Fruit fly (Drosophila melanogaster) whole organism, pupa: ENCODE data around the gene CG9368.

Experiments
- CG12605 ChIP-seq: fragments of 200-800 bp; sonication (Bioruptor generic); IDR thresholded peaks from 2 replicates; pipeline ENCODE4 v1.3.6; 2022; ENCODE audit warnings: missing biosample characterization, missing genetic modification characterization
- CG13204 ChIP-seq: fragments of 200-800 bp; sonication (Bioruptor generic); optimal IDR thresholded peaks from 2 replicates; lab custom pipeline; 2018; ENCODE audit warnings: missing biosample characterization, mild to moderate bottlenecking, missing genetic modification characterization, moderate library complexity
- CG14655 ChIP-seq: fragments of 200-800 bp; sonication (Bioruptor generic); optimal IDR thresholded peaks from 3 replicates; lab custom pipeline; 2017; ENCODE audit warnings: mild to moderate bottlenecking, missing biosample characterization, missing genetic modification reagents, missing genetic modification characterization
- CG17806 ChIP-seq: fragments of 200-800 bp; sonication (Bioruptor generic); optimal IDR thresholded peaks from 2 replicates; lab custom pipeline; 2018; ENCODE audit warnings: missing biosample characterization, mild to moderate bottlenecking, missing genetic modification characterization, moderate library complexity
- CG32121 ChIP-seq: fragments of 200-800 bp; sonication (Bioruptor generic); IDR thresholded peaks from 2 replicates; pipeline ENCODE4 v1.3.6; 2022; ENCODE audit warnings: missing biosample characterization, missing genetic modification characterization
- CG34367 ChIP-seq: fragments of 200-800 bp; sonication (Bioruptor generic); optimal IDR thresholded peaks from 2 replicates; lab custom pipeline; 2018; ENCODE audit warnings: missing biosample characterization, mild to moderate bottlenecking, missing genetic modification characterization
- CG4496 ChIP-seq: fragments of 200-800 bp; sonication (Bioruptor generic); IDR thresholded peaks from 3 replicates; pipeline ENCODE4 v1.3.6; 2022; ENCODE audit warnings: missing biosample characterization, missing genetic modification characterization
- CG8159 ChIP-seq: fragments of 200-800 bp; sonication (Bioruptor generic); optimal IDR thresholded peaks from 3 replicates; lab custom pipeline; 2018; ENCODE audit warnings: missing biosample characterization, mild to moderate bottlenecking, missing genetic modification characterization, moderate library complexity
- CG8301 ChIP-seq: fragments of 200-800 bp; sonication (Bioruptor generic); optimal IDR thresholded peaks from 2 replicates; lab custom pipeline; 2018; ENCODE audit warnings: missing biosample characterization, mild to moderate bottlenecking, missing genetic modification characterization
- EcR ChIP-seq: fragments of 200-800 bp; sonication (Bioruptor generic); optimal IDR thresholded peaks from 3 replicates; lab custom pipeline; 2019; ENCODE audit warnings: missing biosample characterization, missing genetic modification characterization, mild to moderate bottlenecking, moderate library complexity, missing genetic modification reagents
- Snoo ChIP-seq: fragments of 200-800 bp; sonication (Bioruptor generic); optimal IDR thresholded peaks from 3 replicates; lab custom pipeline; 2017; ENCODE audit warnings: missing biosample characterization, mild to moderate bottlenecking, missing genetic modification characterization, inconsistent platforms
- fd96Ca ChIP-seq: fragments of 200-800 bp; sonication (Bioruptor generic); IDR thresholded peaks from 3 replicates; pipeline ENCODE4 v1.3.6; 2022; ENCODE audit warnings: missing biosample characterization, missing genetic modification characterization
- gl ChIP-seq: fragments of 200-800 bp; sonication (Bioruptor generic); optimal IDR thresholded peaks from 2 replicates; lab custom pipeline; 2018; ENCODE audit warnings: missing biosample characterization, mild to moderate bottlenecking, missing genetic modification characterization

The CG9368 gene

DNA sequence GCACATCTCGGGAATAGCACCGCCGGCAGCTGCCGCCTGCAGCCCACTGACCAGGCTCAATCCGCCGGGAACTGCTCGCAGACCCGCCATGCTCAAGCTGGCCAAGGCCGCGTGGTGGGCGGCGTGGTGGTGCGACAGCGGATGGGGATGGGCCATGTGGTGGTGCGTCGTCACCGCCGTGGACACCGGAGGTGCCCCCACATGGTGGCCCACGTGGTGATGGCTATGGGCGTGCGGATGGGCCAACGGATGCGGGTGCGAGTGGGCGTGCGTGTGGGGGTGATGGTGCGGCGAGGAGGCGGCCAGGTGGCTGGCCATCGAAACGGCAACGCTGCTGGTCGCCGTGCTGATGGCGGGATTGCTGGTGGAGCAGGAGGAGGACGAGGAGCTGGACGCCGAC lies 52.0 kb downstream of the CG9368 start:
- TF ChIP-seq CG17806, result no peak
- no peak for TF ChIP-seq CG34367 (tag; lab: Kevin White, UChicago)
- TF ChIP-seq CG8301 (tag; lab: Kevin White, UChicago), result no peak
- TF ChIP-seq CG12605 (GFP tag; lab: Robert Waterston, UW), result no peak
- no peak for TF ChIP-seq EcR (GFP tag; lab: Kevin White, UChicago)
- no peak for TF ChIP-seq fd96Ca (GFP tag; lab: Robert Waterston, UW)
- no peak for TF ChIP-seq gl (tag; lab: Kevin White, UChicago)
- no peak for TF ChIP-seq CG32121
- no peak for TF ChIP-seq CG4496 (GFP tag; lab: Robert Waterston, UW)
- no peak for TF ChIP-seq CG14655 (GFP tag; lab: Kevin White, UChicago)
- no peak for TF ChIP-seq CG8159 (tag; lab: Kevin White, UChicago)
- TF ChIP-seq CG13204, result no peak
- TF ChIP-seq Snoo, result no peak
